Worm (Caenorhabditis elegans) whole organism, late embryonic: ENCODE measurements around the gene F41E6.1.

Experiments
- C38D4.7 ChIP-seq: fragments of 200-800 bp; sonication (Bioruptor generic); optimal IDR thresholded peaks from 2 replicates; lab custom pipeline; 2018; ENCODE audit warnings: mild to moderate bottlenecking, missing genetic modification characterization, moderate library complexity, missing compliant biosample characterization
- F13H6.1 ChIP-seq: sonication (generic microtip); optimal IDR thresholded peaks from 2 replicates; lab custom pipeline; 2016; ENCODE audit warnings: missing genetic modification characterization, missing compliant biosample characterization
- K09A11.1 ChIP-seq: sonication (generic microtip); optimal IDR thresholded peaks from 2 replicates; lab custom pipeline; 2017; ENCODE audit warnings: antibody characterized with exemption, mild to moderate bottlenecking, missing genetic modification characterization, missing compliant biosample characterization; ENCODE audit not compliant: insufficient read depth
- ahr-1 ChIP-seq: sonication (generic microtip); optimal IDR thresholded peaks from 2 replicates; lab custom pipeline; 2016; ENCODE audit warnings: missing genetic modification characterization, missing compliant biosample characterization
- ceh-2 ChIP-seq: sonication (generic microtip); optimal IDR thresholded peaks from 2 replicates; lab custom pipeline; 2016; ENCODE audit warnings: missing genotype, missing genetic modification characterization, missing compliant biosample characterization
- ceh-22 ChIP-seq: sonication (generic microtip); optimal IDR thresholded peaks from 2 replicates; lab custom pipeline; 2017; ENCODE audit warnings: missing biosample characterization, missing genetic modification characterization
- ceh-24 ChIP-seq: sonication (generic microtip); optimal IDR thresholded peaks from 2 replicates; lab custom pipeline; 2016; ENCODE audit warnings: mild to moderate bottlenecking, missing genetic modification characterization, missing compliant biosample characterization
- ceh-34 ChIP-seq: sonication (generic microtip); optimal IDR thresholded peaks from 2 replicates; lab custom pipeline; 2016; ENCODE audit warnings: mild to moderate bottlenecking, missing genetic modification characterization, missing compliant biosample characterization
- ceh-45 ChIP-seq: fragments of 200-800 bp; sonication (Bioruptor generic); IDR thresholded peaks from 2 replicates; pipeline ENCODE4 v1.3.6; 2022; ENCODE audit warnings: missing genetic modification reagents, missing genetic modification characterization, missing compliant biosample characterization
- ceh-48 ChIP-seq: sonication (generic microtip); optimal IDR thresholded peaks from 2 replicates; lab custom pipeline; 2016; ENCODE audit warnings: missing genetic modification characterization, inconsistent platforms, missing compliant biosample characterization
- che-1 ChIP-seq: sonication (generic microtip); optimal IDR thresholded peaks from 2 replicates; lab custom pipeline; 2016; ENCODE audit warnings: mild to moderate bottlenecking, missing genetic modification characterization, missing compliant biosample characterization
- dmd-4 ChIP-seq: sonication (generic microtip); optimal IDR thresholded peaks from 2 replicates; lab custom pipeline; 2016; ENCODE audit warnings: borderline replicate concordance, missing genetic modification characterization, missing compliant biosample characterization
- eyg-1 ChIP-seq: sonication (generic microtip); optimal IDR thresholded peaks from 2 replicates; lab custom pipeline; 2016; ENCODE audit warnings: missing genotype, missing genetic modification characterization, missing compliant biosample characterization
- fax-1 ChIP-seq: sonication (generic microtip); optimal IDR thresholded peaks from 2 replicates; lab custom pipeline; 2016; ENCODE audit warnings: missing genotype, missing genetic modification characterization, missing compliant biosample characterization
- fkh-6 ChIP-seq: sonication (generic microtip); optimal IDR thresholded peaks from 2 replicates; lab custom pipeline; 2016; ENCODE audit warnings: missing genetic modification characterization, missing compliant biosample characterization
- gmeb-2 ChIP-seq: sonication (generic microtip); optimal IDR thresholded peaks from 2 replicates; lab custom pipeline; 2016; ENCODE audit warnings: missing genetic modification characterization, inconsistent platforms, missing compliant biosample characterization
- hlh-13 ChIP-seq: fragments of 200-800 bp; sonication (Bioruptor generic); optimal IDR thresholded peaks from 2 replicates; lab custom pipeline; 2018; ENCODE audit warnings: mild to moderate bottlenecking, missing genetic modification characterization, missing compliant biosample characterization
- lin-11 ChIP-seq: fragments of 200-800 bp; sonication (Bioruptor generic); optimal IDR thresholded peaks from 2 replicates; lab custom pipeline; 2018; ENCODE audit warnings: mild to moderate bottlenecking, missing genetic modification characterization, missing compliant biosample characterization
- nhr-232 ChIP-seq: sonication (generic microtip); optimal IDR thresholded peaks from 2 replicates; lab custom pipeline; 2016; ENCODE audit warnings: missing genetic modification characterization, missing compliant biosample characterization
- pat-9 ChIP-seq: fragments of 200-800 bp; sonication (Bioruptor generic); optimal IDR thresholded peaks from 2 replicates; lab custom pipeline; 2018; ENCODE audit warnings: mild to moderate bottlenecking, missing genetic modification characterization, moderate library complexity, missing compliant biosample characterization
- pros-1 ChIP-seq: fragments of 150-350 bp; optimal IDR thresholded peaks from 2 replicates; lab custom pipeline; 2014; ENCODE audit warnings: missing biosample characterization, missing genetic modification reagents, missing genetic modification characterization
- ref-2 ChIP-seq: sonication (generic microtip); optimal IDR thresholded peaks from 2 replicates; lab custom pipeline; 2016; ENCODE audit warnings: missing genetic modification characterization, missing compliant biosample characterization
- sox-2 ChIP-seq: fragments of 200-800 bp; sonication (Bioruptor generic); IDR thresholded peaks from 2 replicates; pipeline ENCODE4 v1.3.6; 2022; ENCODE audit warnings: missing genetic modification reagents, missing genetic modification characterization, missing compliant biosample characterization
- syd-9 ChIP-seq: sonication (generic microtip); optimal IDR thresholded peaks from 2 replicates; lab custom pipeline; 2016; ENCODE audit warnings: mild to moderate bottlenecking, missing genetic modification characterization, moderate library complexity, missing compliant biosample characterization
- tbx-7 ChIP-seq: sonication (generic microtip); optimal IDR thresholded peaks from 2 replicates; lab custom pipeline; 2016; ENCODE audit warnings: missing genotype, missing genetic modification characterization, missing compliant biosample characterization
- unc-42 ChIP-seq: sonication (generic microtip); optimal IDR thresholded peaks from 2 replicates; lab custom pipeline; 2016; ENCODE audit warnings: missing genotype, missing genetic modification characterization, missing compliant biosample characterization
- unc-55 ChIP-seq: sonication (generic microtip); optimal IDR thresholded peaks from 2 replicates; lab custom pipeline; 2017; ENCODE audit warnings: missing biosample characterization, missing genetic modification reagents, missing genetic modification characterization
- unc-86 ChIP-seq: sonication (generic microtip); optimal IDR thresholded peaks from 2 replicates; lab custom pipeline; 2016; ENCODE audit warnings: missing genetic modification characterization, missing compliant biosample characterization
- zip-5 ChIP-seq: sonication (generic microtip); optimal IDR thresholded peaks from 2 replicates; lab custom pipeline; 2016; ENCODE audit warnings: missing genetic modification characterization, missing compliant biosample characterization

F41E6.1 gene

ce11 chrV:8609776-8610529, 12.5 kb upstream of the F41E6.1 start:
- peak; percentile 4 for TF ChIP-seq ref-2 (tag; lab: Kevin White, UChicago)
- no peak for TF ChIP-seq ahr-1 (tag; lab: Kevin White, UChicago)

DNA sequence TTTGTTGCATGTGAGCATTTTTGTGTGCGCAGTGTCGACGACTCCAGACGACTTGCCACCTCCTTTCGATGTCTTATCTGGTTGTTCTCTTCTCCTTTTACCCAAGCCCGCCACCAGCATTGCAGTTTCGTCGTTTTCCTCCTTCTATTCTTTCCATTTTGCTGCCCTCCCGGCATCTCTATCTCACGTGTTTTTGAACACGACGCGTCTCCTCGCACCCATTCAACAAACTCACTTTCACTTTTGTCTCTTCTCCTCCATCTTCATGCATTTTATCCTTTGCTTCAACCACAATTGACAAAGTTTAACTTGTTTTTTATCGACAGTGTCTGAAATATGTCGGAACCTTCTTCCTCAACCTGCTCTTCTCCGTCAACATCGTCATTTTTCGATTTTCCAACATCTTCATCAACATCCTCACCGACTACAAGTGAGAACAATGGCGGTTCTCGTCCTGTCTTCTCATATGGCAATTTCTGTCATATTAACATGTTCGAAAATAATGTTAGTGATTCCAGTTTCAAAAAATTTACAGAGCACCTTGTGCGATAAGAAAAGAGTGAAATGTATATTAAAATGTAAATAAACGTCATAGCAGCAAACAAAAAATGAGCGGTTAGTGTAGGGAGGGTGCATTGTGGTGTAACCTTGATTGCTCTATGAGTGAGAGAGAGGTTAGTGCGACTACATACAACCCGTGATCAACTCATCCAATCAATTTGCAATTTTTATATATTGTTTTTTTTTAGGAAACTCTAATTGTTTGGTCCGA, 11.6 kb upstream of the F41E6.1 start, which contains the start of gene fip-4:
Gene fip-4 (minus strand): TSS at position 636 of the 772 bp plus-strand sequence.
- peak; percentile 1 for TF ChIP-seq unc-42 (tag; lab: Kevin White, UChicago)
- TF ChIP-seq fkh-6, result no peak
- TF ChIP-seq, all 69 proteins: peak for 1

- TF ChIP-seq sox-2 (no peak), unc-55 (GFP tag; lab: Kevin White, UChicago) (no peak), tbx-7 (tag; lab: Kevin White, UChicago) (no peak), C38D4.7 (GFP tag; lab: Kevin White, UChicago) (no peak), che-1 (no peak), hlh-13 (GFP tag; lab: Kevin White, UChicago) (no peak), pros-1 (tag; lab: Kevin White, UChicago) (no peak)
Observed at ce11 chrV:8615711-8616110, 6.7 kb upstream of the F41E6.1 start.

DNA sequence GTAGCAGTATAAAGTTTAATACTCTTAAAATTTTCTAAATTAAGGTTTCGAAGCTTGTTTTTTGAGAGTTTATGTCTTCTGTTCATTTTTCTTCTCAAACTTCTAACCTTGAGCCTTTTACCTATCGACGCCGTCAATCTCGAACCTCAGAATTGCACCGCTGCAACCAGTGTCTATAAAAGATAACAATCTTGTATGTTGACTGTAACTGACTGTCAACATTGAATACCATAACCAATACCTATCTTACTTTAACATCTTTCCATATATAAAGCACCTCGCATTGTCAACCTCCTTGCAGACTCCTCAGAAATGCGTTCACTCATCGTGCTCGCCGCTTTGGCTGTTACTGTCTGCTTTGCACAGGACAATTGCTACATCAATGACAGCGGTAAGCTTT, 3.7 kb upstream of the F41E6.1 start, which contains the start of gene grd-5:
Gene grd-5 (plus strand): TSS at position 295 of the 400 bp plus-strand sequence.
- TF ChIP-seq ceh-45 (GFP tag; lab: Robert Waterston, UW), result no peak
- no peak for TF ChIP-seq sox-2
- TF ChIP-seq eyg-1 (tag; lab: Kevin White, UChicago), result no peak
- no peak for TF ChIP-seq K09A11.1 (tag; lab: Kevin White, UChicago)
- no peak for TF ChIP-seq lin-11 (tag; lab: Kevin White, UChicago)
- TF ChIP-seq nhr-232 (tag; lab: Kevin White, UChicago), result no peak
- no peak for TF ChIP-seq pat-9 (tag; lab: Kevin White, UChicago)
- TF ChIP-seq unc-86, result no peak
- no peak for TF ChIP-seq ceh-24 (tag; lab: Kevin White, UChicago)
- TF ChIP-seq ahr-1 (tag; lab: Kevin White, UChicago), result no peak
- no peak for TF ChIP-seq che-1
- TF ChIP-seq C38D4.7 (GFP tag; lab: Kevin White, UChicago), result no peak
- TF ChIP-seq ref-2 (tag; lab: Kevin White, UChicago), result no peak
- TF ChIP-seq fax-1 (tag; lab: Kevin White, UChicago), result no peak
- TF ChIP-seq ceh-48, result no peak
- TF ChIP-seq zip-5 (tag; lab: Kevin White, UChicago), result no peak
- TF ChIP-seq tbx-7 (tag; lab: Kevin White, UChicago), result no peak
- no peak for TF ChIP-seq hlh-13 (GFP tag; lab: Kevin White, UChicago)

DNA sequence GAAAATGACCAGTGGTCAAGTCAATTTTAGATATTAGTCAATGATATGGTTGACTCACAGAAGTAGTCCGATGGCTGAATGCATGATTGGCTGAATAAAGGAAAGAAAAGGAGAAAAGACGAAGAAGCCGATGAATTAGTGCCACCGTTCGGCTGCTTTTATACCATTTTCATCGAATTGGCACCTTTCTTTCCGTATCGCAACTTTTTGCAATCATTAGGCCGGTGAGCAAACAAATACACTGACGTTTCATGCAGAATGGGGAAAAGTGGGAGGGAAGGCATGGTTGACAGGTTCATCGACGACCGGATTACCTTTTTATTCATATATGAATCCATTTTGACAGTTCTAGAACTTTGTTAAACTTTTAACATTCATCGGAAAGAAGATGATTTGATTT, 1.2 kb upstream of the F41E6.1 start, which contains the start of gene idpc-2:
Gene idpc-2 (minus strand): TSS at position 101 of the 400 bp plus-strand sequence.
- no peak for TF ChIP-seq tbx-7 (tag; lab: Kevin White, UChicago)
- TF ChIP-seq gmeb-2 (tag; lab: Kevin White, UChicago), result no peak
- no peak for TF ChIP-seq ceh-45 (GFP tag; lab: Robert Waterston, UW)
- TF ChIP-seq ceh-2 (tag; lab: Kevin White, UChicago), result no peak
- TF ChIP-seq F13H6.1 (tag; lab: Kevin White, UChicago), result no peak
- no peak for TF ChIP-seq ceh-48

ce11 chrV:8623754-8624153, 1.3 kb downstream of the F41E6.1 start, which contains the start of gene F41E6.17:
F41E6.17 (plus strand) TSS chrV:8624101.
- TF ChIP-seq ceh-34 (no peak), ceh-22 (no peak), fkh-6 (no peak), dmd-4 (no peak), sox-2 (no peak), eyg-1 (tag; lab: Kevin White, UChicago) (no peak), unc-42 (tag; lab: Kevin White, UChicago) (peak; percentile 62), syd-9 (tag; lab: Kevin White, UChicago) (no peak)
- TF ChIP-seq, all 69 proteins: peak for 1
